Fruit fly (Drosophila melanogaster): ENCODE results near the gene Prosbeta4.

Prosbeta4 gene

dm6 chr2L:16684908-16685611, 46.9 kb downstream of the Prosbeta4 start:
- no peak for TF ChIP-seq CG9932 (GFP tag; IDR thresholded peaks at IDR 0.05)
- TF ChIP-seq CG13894 (tag; optimal IDR thresholded peaks at IDR 0.05): peak; percentile 14
- peak; percentile 80 for TF ChIP-seq PHDP (tag; optimal IDR thresholded peaks at IDR 0.05)
- peak; percentile 59 for TF ChIP-seq CG12659 (GFP tag; optimal IDR thresholded peaks at IDR 0.05)
- TF ChIP-seq CG9797 (GFP tag; optimal IDR thresholded peaks at IDR 0.05): no peak
- TF ChIP-seq CrebB (tag; optimal IDR thresholded peaks at IDR 0.05): no peak
- peak; percentile 40 for TF ChIP-seq CG10543 (GFP tag; optimal IDR thresholded peaks at IDR 0.05)
- no peak for TF ChIP-seq jigr1 (GFP tag; IDR thresholded peaks at IDR 0.05)
- TF ChIP-seq corto (GFP tag; optimal IDR thresholded peaks at IDR 0.05): no peak
- TF ChIP-seq gce (GFP tag; IDR thresholded peaks at IDR 0.05): no peak
- TF ChIP-seq D (optimal IDR thresholded peaks at IDR 0.05): no peak
- peak; percentile 31 for TF ChIP-seq D (GFP tag; optimal IDR thresholded peaks at IDR 0.05)
- peak; percentile 49; the same call in 1 of the 3 replicates for TF ChIP-seq CG11695 (GFP tag; IDR thresholded peaks at IDR 0.05)
- no peak for TF ChIP-seq CG7963 (GFP tag; IDR thresholded peaks at IDR 0.05; ENCODE audit: partially characterized antibody)
- peak; percentile 86 for TF ChIP-seq CG13424 (tag; optimal IDR thresholded peaks at IDR 0.05)
- no peak for TF ChIP-seq CG6175 (GFP tag; IDR thresholded peaks at IDR 0.05)
- TF ChIP-seq dimm (GFP tag; IDR thresholded peaks at IDR 0.05): no peak
- TF ChIP-seq hbn (GFP tag; IDR thresholded peaks at IDR 0.05; ENCODE audit: partially characterized antibody): 0 out of 2 replicates have a peak, but pooled peaks have one; percentile 18
- peak; percentile 39 for TF ChIP-seq CG17829 (tag; optimal IDR thresholded peaks at IDR 0.05)
- peak; percentile 44 for TF ChIP-seq caup (GFP tag; optimal IDR thresholded peaks at IDR 0.05; ENCODE audit: severe bottlenecking)
- peak; percentile 6 for TF ChIP-seq dmrt11E (tag; optimal IDR thresholded peaks at IDR 0.05)
- TF ChIP-seq CG2712 (tag; optimal IDR thresholded peaks at IDR 0.05): peak; percentile 67
- peak; percentile 40; the same call in 1 of the 2 replicates for TF ChIP-seq Atf6 (GFP tag; IDR thresholded peaks at IDR 0.05)
- no peak for TF ChIP-seq ash1 (GFP tag; optimal IDR thresholded peaks at IDR 0.05)
- no peak for TF ChIP-seq Ravus (GFP tag; IDR thresholded peaks at IDR 0.05)
- TF ChIP-seq org-1 (GFP tag; optimal IDR thresholded peaks at IDR 0.05): peak; percentile 54
- TF ChIP-seq CG10321 (GFP tag; IDR thresholded peaks at IDR 0.05): no peak; the same call in 1 of the 2 replicates
- TF ChIP-seq Hr51 (GFP tag; optimal IDR thresholded peaks at IDR 0.05): peak in 1 of 2 experiments; percentile 85
- TF ChIP-seq gcm (GFP tag; optimal IDR thresholded peaks at IDR 0.05): peak; percentile 55
- no peak for TF ChIP-seq pb (GFP tag; optimal IDR thresholded peaks at IDR 0.05)
- peak; percentile 64 for TF ChIP-seq CG14710 (tag; optimal IDR thresholded peaks at IDR 0.05)
- TF ChIP-seq CG9437 (GFP tag; optimal IDR thresholded peaks at IDR 0.05): peak; percentile 43
- no peak for TF ChIP-seq H15 (GFP tag; IDR thresholded peaks at IDR 0.05)
- no peak for TF ChIP-seq CG11560 (tag; IDR thresholded peaks at IDR 0.05)
- TF ChIP-seq CG2116 (GFP tag; optimal IDR thresholded peaks at IDR 0.05): peak; percentile 2
- no peak for TF ChIP-seq ac (GFP tag; optimal IDR thresholded peaks at IDR 0.05)
- TF ChIP-seq CG11723 (GFP tag; optimal IDR thresholded peaks at IDR 0.05): no peak
- peak; percentile 66 for TF ChIP-seq Oli (tag; optimal IDR thresholded peaks at IDR 0.05)
- TF ChIP-seq Six4 (GFP tag; optimal IDR thresholded peaks at IDR 0.05): peak; percentile 33
- TF ChIP-seq Ets65A (GFP tag): no peak
- TF ChIP-seq CG6654 (GFP tag; optimal IDR thresholded peaks at IDR 0.05): peak; percentile 7
- TF ChIP-seq Hsf (GFP tag; optimal IDR thresholded peaks at IDR 0.05): no peak
- no peak for TF ChIP-seq toy (GFP tag; IDR thresholded peaks at IDR 0.05)
- TF ChIP-seq CG8388 (GFP tag; optimal IDR thresholded peaks at IDR 0.05): peak; percentile 40
- TF ChIP-seq Tbp (GFP tag; optimal IDR thresholded peaks at IDR 0.05): no peak
- TF ChIP-seq Bgb (GFP tag; IDR thresholded peaks at IDR 0.05; ENCODE audit: partially characterized antibody): no peak
- TF ChIP-seq CG10366 (GFP tag; IDR thresholded peaks at IDR 0.05): no peak
- TF ChIP-seq CG8359 (GFP tag; optimal IDR thresholded peaks at IDR 0.05; ENCODE audit: borderline replicate concordance): no peak
- no peak for TF ChIP-seq ato (GFP tag; IDR thresholded peaks at IDR 0.05; ENCODE audit: partially characterized antibody)

Measured in whole organism, embryonic.